Fruit fly (Drosophila melanogaster): Measurements from ENCODE around the gene Dnai2.

dm6 chr3L:11716347-11716746 lies 17.3 kb upstream of the Dnai2 start:
- no peak for TF ChIP-seq Myc (optimal IDR thresholded peaks at IDR 0.05)
- no peak for TF ChIP-seq CG9705 (GFP tag; optimal IDR thresholded peaks at IDR 0.05)
- TF ChIP-seq br (GFP tag; optimal IDR thresholded peaks at IDR 0.05) = no peak
- no peak for TF ChIP-seq usp (GFP tag; optimal IDR thresholded peaks at IDR 0.05)
- TF ChIP-seq h (GFP tag; optimal IDR thresholded peaks at IDR 0.05) = no peak
- no peak for TF ChIP-seq fru (GFP tag; optimal IDR thresholded peaks at IDR 0.05)
- no peak for TF ChIP-seq dl (GFP tag; optimal IDR thresholded peaks at IDR 0.05; ENCODE audit: insufficient read depth in 1 of 2, partially characterized antibody in 2 of 2)
- no peak for TF ChIP-seq CrebA (GFP tag; optimal IDR thresholded peaks at IDR 0.05; ENCODE audit: borderline replicate concordance)
- no peak for TF ChIP-seq Dif (GFP tag; optimal IDR thresholded peaks at IDR 0.05; ENCODE audit: partially characterized antibody)
- TF ChIP-seq Sp1 (GFP tag; optimal IDR thresholded peaks at IDR 0.05) = no peak
- no peak for TF ChIP-seq OdsH (GFP tag; optimal IDR thresholded peaks at IDR 0.05)
- no peak for TF ChIP-seq pan (optimal IDR thresholded peaks at IDR 0.05)
